Fruit fly (Drosophila melanogaster): ENCODE data around the gene CG8001.

Gene CG8001

DNA sequence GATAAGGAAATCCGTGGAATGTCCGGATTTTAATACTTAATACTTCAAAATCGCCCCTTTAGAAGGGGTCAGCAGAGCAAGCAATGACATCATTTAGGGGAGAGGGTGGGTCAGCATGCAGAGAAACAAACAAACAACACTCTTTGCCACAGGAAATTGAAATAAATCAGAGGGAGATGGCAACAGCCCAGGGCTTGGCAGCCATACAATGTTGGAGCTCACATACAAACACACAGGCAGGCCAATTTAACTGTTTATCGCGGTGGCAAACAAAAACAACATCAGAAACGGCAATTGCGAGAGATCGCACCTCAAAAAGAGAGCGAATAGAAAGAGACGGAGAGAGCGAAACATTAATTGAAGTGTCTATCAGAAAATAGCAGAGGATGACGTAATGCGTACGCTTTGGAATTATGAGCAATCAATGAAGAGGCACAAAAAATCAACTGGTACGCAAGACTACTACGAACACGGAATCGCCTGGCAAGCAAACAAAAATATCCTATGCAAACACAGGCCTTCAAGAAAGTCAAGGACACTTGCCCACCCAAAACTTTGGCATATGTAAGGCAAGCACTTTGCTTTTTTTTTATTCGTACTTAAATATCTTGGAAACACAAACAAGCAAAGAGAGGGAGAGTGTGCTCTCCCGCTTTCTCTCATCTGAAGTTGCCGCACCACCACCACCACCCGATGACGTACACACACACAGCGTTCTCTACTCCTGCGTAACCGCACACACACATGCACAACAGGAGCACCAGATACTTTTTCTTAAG is 38.4 kb downstream of the CG8001 start (continued):
- TF ChIP-seq gfzf (GFP tag; optimal IDR thresholded peaks at IDR 0.05) (no peak), CG10543 (GFP tag; optimal IDR thresholded peaks at IDR 0.05) (peak; percentile 90), CG16815 (GFP tag; optimal IDR thresholded peaks at IDR 0.05) (no peak), unpg (GFP tag; optimal IDR thresholded peaks at IDR 0.05) (no peak), CG11696 (GFP tag; IDR thresholded peaks at IDR 0.05) (0 out of 2 replicates have a peak, but pooled peaks have one; percentile 16), CG4424 (GFP tag; optimal IDR thresholded peaks at IDR 0.05) (no peak), shn (GFP tag; optimal IDR thresholded peaks at IDR 0.05) (no peak), CG13775 (GFP tag; optimal IDR thresholded peaks at IDR 0.05) (no peak), al (GFP tag; IDR thresholded peaks at IDR 0.05) (no peak), hb (GFP tag; IDR thresholded peaks at IDR 0.05; ENCODE audit: partially characterized antibody) (no peak), Fer2 (tag; optimal IDR thresholded peaks at IDR 0.05) (no peak), Side (GFP tag; optimal IDR thresholded peaks at IDR 0.05) (no peak), CG12299 (tag; optimal IDR thresholded peaks at IDR 0.05) (no peak), wor (GFP tag; IDR thresholded peaks at IDR 0.05) (no peak), PHDP (tag; optimal IDR thresholded peaks at IDR 0.05) (peak; percentile 1), CG11504 (tag; optimal IDR thresholded peaks at IDR 0.05) (no peak), Myb (GFP tag; optimal IDR thresholded peaks at IDR 0.05) (no peak), CG31441 (GFP tag; IDR thresholded peaks at IDR 0.05) (no peak), Neu2 (GFP tag; optimal IDR thresholded peaks at IDR 0.05; ENCODE audit: borderline replicate concordance) (no peak), ap (GFP tag; IDR thresholded peaks at IDR 0.05) (no peak), slbo (GFP tag; IDR thresholded peaks at IDR 0.05) (no peak), Aef1 (GFP tag; IDR thresholded peaks at IDR 0.05) (peak; percentile 64), nerfin-2 (GFP tag; IDR thresholded peaks at IDR 0.05; ENCODE audit: partially characterized antibody) (no peak), run (tag; optimal IDR thresholded peaks at IDR 0.05) (no peak), CG43689 (GFP tag; IDR thresholded peaks at IDR 0.05) (no peak), Jarid2 (GFP tag; optimal IDR thresholded peaks at IDR 0.05) (no peak), sc (optimal IDR thresholded peaks at IDR 0.05) (no peak), sc (GFP tag; optimal IDR thresholded peaks at IDR 0.05) (no peak), Deaf1 (tag; optimal IDR thresholded peaks at IDR 0.05) (no peak), CG8089 (GFP tag; optimal IDR thresholded peaks at IDR 0.05) (no peak), CG9932 (GFP tag; IDR thresholded peaks at IDR 0.05) (peak; percentile 50; the same call in 1 of the 2 replicates), Doc2 (GFP tag; IDR thresholded peaks at IDR 0.05) (no peak), CG12071 (GFP tag; optimal IDR thresholded peaks at IDR 0.05) (peak; percentile 71), peb (GFP tag; IDR thresholded peaks at IDR 0.05) (no peak), Sry-δ (GFP tag; optimal IDR thresholded peaks at IDR 0.05) (no peak), lmd (GFP tag; IDR thresholded peaks at IDR 0.05) (no peak), so (GFP tag; IDR thresholded peaks at IDR 0.05) (peak; percentile 59; the same call in 1 of the 3 replicates), toy (GFP tag; IDR thresholded peaks at IDR 0.05) (no peak), Xbp1 (GFP tag; optimal IDR thresholded peaks at IDR 0.05) (no peak), ATbp (GFP tag; optimal IDR thresholded peaks at IDR 0.05) (no peak), CG9609 (GFP tag; optimal IDR thresholded peaks at IDR 0.05) (no peak), CG9797 (GFP tag; optimal IDR thresholded peaks at IDR 0.05) (no peak), jing (GFP tag; optimal IDR thresholded peaks at IDR 0.05) (no peak), p53 (GFP tag; optimal IDR thresholded peaks at IDR 0.05) (no peak), CG11560 (tag; IDR thresholded peaks at IDR 0.05) (no peak), Lpt (GFP tag; optimal IDR thresholded peaks at IDR 0.05) (no peak), sob (GFP tag; IDR thresholded peaks at IDR 0.05) (peak; percentile 61; the same call in 1 of the 2 replicates), CG1792 (GFP tag; optimal IDR thresholded peaks at IDR 0.05) (no peak), CG16779 (GFP tag; IDR thresholded peaks at IDR 0.05) (no peak), CG18476 (GFP tag; optimal IDR thresholded peaks at IDR 0.05) (peak; percentile 52), CG3838 (GFP tag; optimal IDR thresholded peaks at IDR 0.05) (peak; percentile 60)
